Worm (Caenorhabditis elegans) whole organism, young adult: Measurements from ENCODE around the gene B0252.3.

ENCODE experiments used
- C17E4.6 ChIP-seq: fragments of 200-800 bp; sonication (Bioruptor generic); IDR thresholded peaks from 2 replicates; pipeline ENCODE4 v1.3.6; 2022; ENCODE audit warnings: missing genetic modification reagents, missing genetic modification characterization, missing compliant biosample characterization
- F33H1.4 ChIP-seq: fragments of 200-800 bp; sonication (Bioruptor generic); IDR thresholded peaks from 2 replicates; pipeline ENCODE4 v1.3.6; 2022; ENCODE audit warnings: missing genetic modification reagents, missing genetic modification characterization, missing compliant biosample characterization
- F37B4.10 ChIP-seq: fragments of 200-800 bp; sonication (Bioruptor generic); IDR thresholded peaks from 2 replicates; pipeline ENCODE4 v1.3.6; 2022; ENCODE audit warnings: missing genetic modification characterization, missing compliant biosample characterization
- F49E8.2 ChIP-seq: sonication (generic microtip); optimal IDR thresholded peaks from 3 replicates; lab custom pipeline; 2017; ENCODE audit warnings: missing genetic modification characterization, mild to moderate bottlenecking, missing compliant biosample characterization, antibody characterized with exemption, moderate library complexity; ENCODE audit not compliant: insufficient read depth
- F55B11.4 ChIP-seq: sonication (generic microtip); optimal IDR thresholded peaks from 2 replicates; lab custom pipeline; 2016; ENCODE audit warnings: missing compliant biosample characterization, missing genetic modification characterization, borderline replicate concordance; ENCODE audit not compliant: insufficient read depth
- K12H6.12 ChIP-seq: fragments of 200-800 bp; sonication (Bioruptor generic); optimal IDR thresholded peaks from 2 replicates; lab custom pipeline; 2018; ENCODE audit warnings: mild to moderate bottlenecking, missing genetic modification characterization, missing compliant biosample characterization
- Y53F4B.3 ChIP-seq: fragments of 200-800 bp; sonication (Bioruptor generic); IDR thresholded peaks from 2 replicates; pipeline ENCODE4 v1.3.6; 2022; ENCODE audit warnings: missing genetic modification reagents, missing genetic modification characterization, missing compliant biosample characterization
- Y56A3A.18 ChIP-seq: fragments of 200-800 bp; sonication (Bioruptor generic); IDR thresholded peaks from 2 replicates; pipeline ENCODE4 v1.3.6; 2022; ENCODE audit warnings: missing genetic modification reagents, missing genetic modification characterization, missing compliant biosample characterization
- ZK185.1 ChIP-seq: sonication (generic microtip); optimal IDR thresholded peaks from 2 replicates; lab custom pipeline; 2016; ENCODE audit warnings: mild to moderate bottlenecking, missing genetic modification characterization, missing compliant biosample characterization; ENCODE audit not compliant: poor library complexity, severe bottlenecking
- atf-7 ChIP-seq: sonication (generic microtip); optimal IDR thresholded peaks from 2 replicates; lab custom pipeline; 2017; ENCODE audit warnings: mild to moderate bottlenecking, missing genetic modification characterization, missing compliant biosample characterization
- athp-1 ChIP-seq: sonication (generic microtip); optimal IDR thresholded peaks from 2 replicates; lab custom pipeline; 2017; ENCODE audit warnings: mild to moderate bottlenecking, missing genetic modification characterization, missing compliant biosample characterization
- attf-5 ChIP-seq: fragments of 200-800 bp; sonication (Bioruptor generic); optimal IDR thresholded peaks from 2 replicates; lab custom pipeline; 2018; ENCODE audit warnings: mild to moderate bottlenecking, missing genetic modification characterization, missing compliant biosample characterization
- ceh-40 ChIP-seq: fragments of 200-800 bp; sonication (Bioruptor generic); IDR thresholded peaks from 2 replicates; pipeline ENCODE4 v1.3.6; 2022; ENCODE audit warnings: missing genetic modification characterization, missing compliant biosample characterization
- ceh-79 ChIP-seq: sonication (generic microtip); optimal IDR thresholded peaks from 2 replicates; lab custom pipeline; 2017; ENCODE audit warnings: mild to moderate bottlenecking, missing genetic modification characterization, missing compliant biosample characterization
- ceh-91 ChIP-seq: fragments of 200-800 bp; sonication (Bioruptor generic); IDR thresholded peaks from 2 replicates; pipeline ENCODE4 v1.3.6; 2022; ENCODE audit warnings: missing genetic modification reagents, missing genetic modification characterization, missing compliant biosample characterization
- dpff-1 ChIP-seq: sonication (generic microtip); optimal IDR thresholded peaks from 2 replicates; lab custom pipeline; 2017; ENCODE audit warnings: mild to moderate bottlenecking, missing genetic modification characterization, missing compliant biosample characterization
- egrh-3 ChIP-seq: fragments of 200-800 bp; sonication (Bioruptor generic); IDR thresholded peaks from 2 replicates; pipeline ENCODE4 v1.3.6; 2022; ENCODE audit warnings: missing genetic modification reagents, missing genetic modification characterization, missing compliant biosample characterization
- hlh-12 ChIP-seq: sonication (generic microtip); optimal IDR thresholded peaks from 2 replicates; lab custom pipeline; 2016; ENCODE audit warnings: missing genetic modification characterization, missing compliant biosample characterization
- hmg-1.2 ChIP-seq: fragments of 200-800 bp; sonication (Bioruptor generic); IDR thresholded peaks from 2 replicates; pipeline ENCODE4 v1.3.6; 2022; ENCODE audit warnings: missing genetic modification reagents, missing genetic modification characterization, missing compliant biosample characterization
- lir-1 ChIP-seq: fragments of 200-800 bp; sonication (Bioruptor generic); conservative IDR thresholded peaks from 2 replicates; pipeline ENCODE4 v1.3.6; 2022; ENCODE audit warnings: missing genetic modification reagents, missing genetic modification characterization, missing compliant biosample characterization
- lsl-1 ChIP-seq: fragments of 200-800 bp; sonication (Bioruptor generic); optimal IDR thresholded peaks from 2 replicates; lab custom pipeline; 2018; ENCODE audit warnings: mild to moderate bottlenecking, missing genetic modification characterization, moderate library complexity, missing compliant biosample characterization
- madf-3 ChIP-seq: fragments of 200-800 bp; sonication (Bioruptor generic); IDR thresholded peaks from 2 replicates; pipeline ENCODE4 v1.3.6; 2022; ENCODE audit warnings: missing genetic modification reagents, missing genetic modification characterization, missing compliant biosample characterization
- madf-6 ChIP-seq: fragments of 200-800 bp; sonication (Bioruptor generic); IDR thresholded peaks from 2 replicates; pipeline ENCODE4 v1.3.6; 2022; ENCODE audit warnings: missing genetic modification reagents, missing genetic modification characterization, missing compliant biosample characterization
- madf-8 ChIP-seq: fragments of 200-800 bp; sonication (Bioruptor generic); conservative IDR thresholded peaks from 2 replicates; pipeline ENCODE4 v1.3.6; 2022; ENCODE audit warnings: missing genetic modification reagents, missing genetic modification characterization, missing compliant biosample characterization
- mcd-1 ChIP-seq: fragments of 200-800 bp; sonication (Bioruptor generic); IDR thresholded peaks from 2 replicates; pipeline ENCODE4 v1.3.6; 2022; ENCODE audit warnings: missing genetic modification reagents, missing genetic modification characterization, missing compliant biosample characterization
- nfya-2 ChIP-seq: fragments of 200-800 bp; sonication (Bioruptor generic); IDR thresholded peaks from 2 replicates; pipeline ENCODE4 v1.3.6; 2022; ENCODE audit warnings: missing genetic modification reagents, missing genetic modification characterization, missing compliant biosample characterization
- pbrm-1 ChIP-seq: fragments of 200-800 bp; sonication (Bioruptor generic); IDR thresholded peaks from 2 replicates; pipeline ENCODE4 v1.3.6; 2022; ENCODE audit warnings: missing genetic modification reagents, missing genetic modification characterization, missing compliant biosample characterization
- rcor-1 ChIP-seq: fragments of 200-800 bp; sonication (Bioruptor generic); IDR thresholded peaks from 2 replicates; pipeline ENCODE4 v1.3.6; 2022; ENCODE audit warnings: missing genetic modification reagents, missing genetic modification characterization, missing compliant biosample characterization
- sea-2 ChIP-seq: fragments of 200-800 bp; sonication (Bioruptor generic); IDR thresholded peaks from 2 replicates; pipeline ENCODE4 v1.3.6; 2022; ENCODE audit warnings: missing genetic modification characterization, missing compliant biosample characterization
- snpc-4 ChIP-seq, 5 experiments: fragments of 150-350 bp in 1 of 5; sonication (generic microtip) in 4 of 5; optimal IDR thresholded peaks; 2 replicates each; lab custom pipeline; 2014 to 2018; ENCODE audit warnings: missing genetic modification characterization in 5 of 5, missing biosample characterization in 3 of 5, antibody characterized with exemption in 2 of 5, mild to moderate bottlenecking in 2 of 5, missing compliant biosample characterization in 2 of 5, missing genotype in 2 of 5, moderate library complexity in 2 of 5, missing genetic modification reagents in 1 of 5
- tbx-9 ChIP-seq: sonication (generic microtip); optimal IDR thresholded peaks from 2 replicates; lab custom pipeline; 2016; ENCODE audit warnings: borderline replicate concordance, missing genetic modification characterization, inconsistent platforms, missing compliant biosample characterization
- tlf-1 ChIP-seq: fragments of 200-800 bp; sonication (Bioruptor generic); optimal IDR thresholded peaks from 2 replicates; lab custom pipeline; 2018; ENCODE audit warnings: mild to moderate bottlenecking, missing genetic modification characterization, missing compliant biosample characterization
- unc-62 ChIP-seq: fragments of 150-350 bp; optimal IDR thresholded peaks from 2 replicates; lab custom pipeline; 2014; ENCODE audit warnings: missing biosample characterization, missing genetic modification reagents, missing genetic modification characterization
- zfh-2 ChIP-seq: fragments of 200-800 bp; sonication (Bioruptor generic); conservative IDR thresholded peaks from 2 replicates; pipeline ENCODE4 v1.3.6; 2022; ENCODE audit warnings: missing genetic modification reagents, missing genetic modification characterization, missing compliant biosample characterization
- zim-3 ChIP-seq: sonication (generic microtip); optimal IDR thresholded peaks from 2 replicates; lab custom pipeline; 2017; ENCODE audit warnings: mild to moderate bottlenecking, missing genetic modification characterization, moderate library complexity, missing compliant biosample characterization
- ztf-22 ChIP-seq: fragments of 200-800 bp; sonication (Bioruptor generic); optimal IDR thresholded peaks from 2 replicates; lab custom pipeline; 2018; ENCODE audit warnings: mild to moderate bottlenecking, missing genetic modification characterization, moderate library complexity, missing compliant biosample characterization

Gene B0252.3

DNA sequence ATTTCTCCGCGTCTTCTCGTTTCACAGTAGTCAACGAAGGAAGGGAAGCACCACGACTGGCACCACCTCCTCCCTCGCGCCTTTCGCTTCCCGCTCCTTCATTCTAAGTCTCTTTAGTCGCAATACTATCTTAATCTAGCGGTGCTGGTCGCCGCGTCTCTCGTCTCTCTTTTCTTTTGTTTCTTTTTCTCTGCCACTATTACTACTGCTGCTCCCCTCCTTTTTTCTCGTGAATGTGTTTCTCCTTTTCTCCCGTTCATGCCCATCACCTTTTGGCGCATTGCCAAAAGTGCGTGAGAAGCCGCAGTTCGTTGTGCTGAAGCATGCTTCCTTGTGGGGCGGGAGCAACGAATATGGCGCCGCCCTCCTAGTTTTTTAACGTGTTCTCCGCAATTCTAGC lies 18.9 kb upstream of the B0252.3 start (continued):
- TF ChIP-seq snpc-4 (GFP tag; optimal IDR thresholded peaks at IDR 0.05; lab: Kevin White, UChicago) (no peak), snpc-4 (tag; optimal IDR thresholded peaks at IDR 0.05; lab: Kevin White, UChicago) (peak in 3 of 4 experiments; percentile 11 to 54 (median 23)), Y53F4B.3 (no peak), sea-2 (GFP tag; lab: Robert Waterston, UW) (no peak), attf-5 (GFP tag; lab: Kevin White, UChicago) (peak; percentile 73), dpff-1 (no peak), lir-1 (GFP tag; lab: Robert Waterston, UW) (0 out of 2 replicates have a peak, but pooled peaks have one; percentile 40), egrh-3 (GFP tag; lab: Robert Waterston, UW) (peak; percentile 76), pbrm-1 (peak; percentile 39; the same call in 1 of the 2 replicates), hmg-1.2 (GFP tag; lab: Robert Waterston, UW) (peak; percentile 89), nfya-2 (GFP tag; lab: Robert Waterston, UW) (no peak), F55B11.4 (tag; lab: Kevin White, UChicago) (no peak), atf-7 (peak; percentile 47), ztf-22 (GFP tag; lab: Kevin White, UChicago) (peak; percentile 32), ZK185.1 (tag; lab: Kevin White, UChicago) (peak; percentile 8), C17E4.6 (GFP tag; lab: Robert Waterston, UW) (no peak), rcor-1 (GFP tag; lab: Robert Waterston, UW) (0 out of 2 replicates have a peak, but pooled peaks have one; percentile 30), K12H6.12 (tag; lab: Kevin White, UChicago) (peak; percentile 66), F37B4.10 (GFP tag; lab: Robert Waterston, UW) (no peak), hlh-12 (tag; lab: Kevin White, UChicago) (no peak), unc-62 (GFP tag; lab: Kevin White, UChicago) (no peak), mcd-1 (GFP tag; lab: Robert Waterston, UW) (peak; percentile 52)

DNA sequence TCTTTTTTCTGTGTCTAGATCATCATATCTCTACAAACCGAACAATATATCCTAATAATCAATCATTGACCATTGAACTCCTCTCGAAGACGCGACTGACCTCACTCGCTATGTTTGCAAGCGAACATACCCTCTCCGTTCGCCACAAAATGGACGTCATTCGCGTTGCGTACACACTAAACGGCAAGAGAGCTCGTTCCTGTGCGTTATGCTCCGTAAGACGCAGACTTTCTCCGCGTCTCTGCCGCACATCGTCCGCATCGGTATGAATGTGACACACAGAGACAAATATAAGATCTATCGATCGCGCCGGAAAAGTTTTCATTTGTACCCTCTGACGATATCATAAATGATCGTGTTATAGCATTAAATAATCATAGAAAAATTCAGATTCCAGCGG lies 18.5 kb upstream of the B0252.3 start:
- 0 out of 2 replicates have a peak, but pooled peaks have one; percentile 44 for TF ChIP-seq madf-3 (GFP tag; lab: Robert Waterston, UW)
- no peak for TF ChIP-seq F49E8.2 (tag; lab: Kevin White, UChicago)

DNA sequence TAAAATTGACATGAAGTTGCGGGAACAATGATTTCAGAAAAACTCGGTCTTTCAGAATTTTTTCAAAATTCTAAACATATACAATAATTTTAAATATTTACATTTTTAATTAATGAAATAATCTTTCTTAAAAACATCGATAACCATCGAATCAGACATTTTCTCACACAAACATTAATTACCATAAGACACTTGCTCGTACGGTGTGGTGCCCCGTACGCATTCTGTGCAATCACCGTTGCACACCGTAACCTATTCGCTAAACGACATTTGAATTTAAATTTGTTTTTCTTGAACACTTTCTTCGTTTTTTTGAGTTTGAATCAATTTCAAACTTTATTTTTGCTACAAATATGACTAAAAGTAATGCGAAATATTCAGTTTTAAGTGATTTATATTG lies 16.2 kb upstream of the B0252.3 start:
- TF ChIP-seq Y56A3A.18 (GFP tag; lab: Robert Waterston, UW) (no peak), athp-1 (tag; lab: Kevin White, UChicago) (peak; percentile 90), zim-3 (no peak), ceh-79 (tag; lab: Kevin White, UChicago) (no peak), madf-8 (GFP tag; lab: Robert Waterston, UW) (0 out of 2 replicates have a peak, but pooled peaks have one; percentile 7), F33H1.4 (GFP tag; lab: Robert Waterston, UW) (peak; percentile 20; the same call in 1 of the 2 replicates), ceh-40 (GFP tag; lab: Robert Waterston, UW) (no peak), snpc-4 (GFP tag; optimal IDR thresholded peaks at IDR 0.05; lab: Kevin White, UChicago) (no peak), snpc-4 (tag; optimal IDR thresholded peaks at IDR 0.05; lab: Kevin White, UChicago) (no peak), tbx-9 (no peak), egrh-3 (GFP tag; lab: Robert Waterston, UW) (no peak), madf-6 (GFP tag; lab: Robert Waterston, UW) (no peak), ceh-91 (GFP tag; lab: Robert Waterston, UW) (0 out of 2 replicates have a peak, but pooled peaks have one; percentile 29), zfh-2 (GFP tag; lab: Robert Waterston, UW) (no peak), lsl-1 (GFP tag; lab: Kevin White, UChicago) (peak; percentile 89), tlf-1 (GFP tag; lab: Kevin White, UChicago) (no peak)
